Worm (Caenorhabditis elegans) whole organism, young adult: Measurements from ENCODE around the gene plep-1.

ENCODE experiments used
- B0336.3 ChIP-seq: fragments of 200-800 bp; sonication (Bioruptor generic); IDR thresholded peaks from 2 replicates; pipeline ENCODE4 v1.3.6; 2022; ENCODE audit warnings: missing genetic modification characterization, missing compliant biosample characterization
- F23B12.7 ChIP-seq: sonication (generic microtip); optimal IDR thresholded peaks from 2 replicates; lab custom pipeline; 2017; ENCODE audit warnings: missing genetic modification characterization, mild to moderate bottlenecking, missing compliant biosample characterization, antibody characterized with exemption, moderate library complexity; ENCODE audit not compliant: insufficient read depth
- F33H1.4 ChIP-seq: fragments of 200-800 bp; sonication (Bioruptor generic); IDR thresholded peaks from 2 replicates; pipeline ENCODE4 v1.3.6; 2022; ENCODE audit warnings: missing genetic modification reagents, missing genetic modification characterization, missing compliant biosample characterization
- F52B5.7 ChIP-seq: sonication (generic microtip); optimal IDR thresholded peaks from 2 replicates; lab custom pipeline; 2016; ENCODE audit warnings: mild to moderate bottlenecking, missing genetic modification characterization, missing compliant biosample characterization
- F57A8.1 ChIP-seq: fragments of 200-800 bp; sonication (Bioruptor generic); optimal IDR thresholded peaks from 2 replicates; lab custom pipeline; 2018; ENCODE audit warnings: mild to moderate bottlenecking, missing genetic modification characterization, moderate library complexity, missing compliant biosample characterization
- T07F8.4 ChIP-seq: sonication (generic microtip); optimal IDR thresholded peaks from 2 replicates; lab custom pipeline; 2016; ENCODE audit warnings: mild to moderate bottlenecking, missing genetic modification characterization, moderate library complexity, missing compliant biosample characterization
- Y53F4B.3 ChIP-seq: fragments of 200-800 bp; sonication (Bioruptor generic); IDR thresholded peaks from 2 replicates; pipeline ENCODE4 v1.3.6; 2022; ENCODE audit warnings: missing genetic modification reagents, missing genetic modification characterization, missing compliant biosample characterization
- Y79H2A.3 ChIP-seq: fragments of 200-800 bp; sonication (Bioruptor generic); conservative IDR thresholded peaks from 2 replicates; pipeline ENCODE4 v1.3.6; 2022; ENCODE audit warnings: missing genetic modification reagents, missing genetic modification characterization, missing compliant biosample characterization
- akir-1 ChIP-seq: fragments of 200-800 bp; sonication (Bioruptor generic); optimal IDR thresholded peaks from 2 replicates; lab custom pipeline; 2018; ENCODE audit warnings: mild to moderate bottlenecking, missing genetic modification characterization, moderate library complexity, missing compliant biosample characterization
- attf-5 ChIP-seq: fragments of 200-800 bp; sonication (Bioruptor generic); optimal IDR thresholded peaks from 2 replicates; lab custom pipeline; 2018; ENCODE audit warnings: mild to moderate bottlenecking, missing genetic modification characterization, missing compliant biosample characterization
- attf-6 ChIP-seq: fragments of 200-800 bp; sonication (Bioruptor generic); IDR thresholded peaks from 2 replicates; pipeline ENCODE4 v1.3.6; 2022; ENCODE audit warnings: missing genetic modification reagents, missing genetic modification characterization, missing compliant biosample characterization
- ccch-3 ChIP-seq: fragments of 200-800 bp; sonication (Bioruptor generic); optimal IDR thresholded peaks from 2 replicates; lab custom pipeline; 2018; ENCODE audit warnings: mild to moderate bottlenecking, missing genetic modification characterization, missing compliant biosample characterization
- ceh-40 ChIP-seq: fragments of 200-800 bp; sonication (Bioruptor generic); IDR thresholded peaks from 2 replicates; pipeline ENCODE4 v1.3.6; 2022; ENCODE audit warnings: missing genetic modification characterization, missing compliant biosample characterization
- chd-7 ChIP-seq: sonication (generic microtip); optimal IDR thresholded peaks from 2 replicates; lab custom pipeline; 2016; ENCODE audit warnings: mild to moderate bottlenecking, missing genetic modification characterization, moderate library complexity, missing compliant biosample characterization
- egl-18 ChIP-seq: fragments of 200-800 bp; sonication (Bioruptor generic); IDR thresholded peaks from 2 replicates; pipeline ENCODE4 v1.3.6; 2022; ENCODE audit warnings: missing genetic modification reagents, missing genetic modification characterization, missing compliant biosample characterization
- egl-44 ChIP-seq: fragments of 200-800 bp; sonication (Bioruptor generic); IDR thresholded peaks from 2 replicates; pipeline ENCODE4 v1.3.6; 2022; ENCODE audit warnings: missing genetic modification reagents, missing genetic modification characterization, missing compliant biosample characterization
- ets-4 ChIP-seq: fragments of 200-800 bp; sonication (Bioruptor generic); optimal IDR thresholded peaks from 2 replicates; lab custom pipeline; 2018; ENCODE audit warnings: mild to moderate bottlenecking, missing genetic modification characterization, missing compliant biosample characterization
- him-1 ChIP-seq: sonication (generic microtip); optimal IDR thresholded peaks from 2 replicates; lab custom pipeline; 2016; ENCODE audit warnings: missing genotype, missing genetic modification reagents, missing genetic modification characterization, missing compliant biosample characterization
- hlh-26 ChIP-seq: fragments of 200-800 bp; sonication (Bioruptor generic); conservative IDR thresholded peaks from 2 replicates; pipeline ENCODE4 v1.3.6; 2022; ENCODE audit warnings: missing genetic modification reagents, missing genetic modification characterization, missing compliant biosample characterization
- let-607 ChIP-seq, 2 experiments: fragments of 200-800 bp in 1 of 2; sonication (Bioruptor generic) in 1 of 2; sonication (generic microtip) in 1 of 2; optimal IDR thresholded peaks; 2 replicates each; lab custom pipeline; 2016 to 2018; ENCODE audit warnings: mild to moderate bottlenecking in 2 of 2, missing compliant biosample characterization in 2 of 2, missing genetic modification characterization in 2 of 2, moderate library complexity in 2 of 2, missing genotype in 1 of 2
- lin-26 ChIP-seq: fragments of 200-800 bp; sonication (Bioruptor generic); IDR thresholded peaks from 2 replicates; pipeline ENCODE4 v1.3.6; 2022; ENCODE audit warnings: missing genetic modification reagents, missing genetic modification characterization, missing compliant biosample characterization
- lin-40 ChIP-seq: sonication (generic microtip); optimal IDR thresholded peaks from 2 replicates; lab custom pipeline; 2016; ENCODE audit warnings: missing genetic modification characterization, mild to moderate bottlenecking, missing compliant biosample characterization, missing genotype, missing genetic modification reagents
- madf-6 ChIP-seq: fragments of 200-800 bp; sonication (Bioruptor generic); IDR thresholded peaks from 2 replicates; pipeline ENCODE4 v1.3.6; 2022; ENCODE audit warnings: missing genetic modification reagents, missing genetic modification characterization, missing compliant biosample characterization
- mxl-1 ChIP-seq: sonication (generic microtip); optimal IDR thresholded peaks from 2 replicates; lab custom pipeline; 2016; ENCODE audit warnings: missing genetic modification characterization, missing compliant biosample characterization
- nfya-1 ChIP-seq: sonication (generic microtip); optimal IDR thresholded peaks from 2 replicates; lab custom pipeline; 2017; ENCODE audit warnings: antibody characterized with exemption, missing compliant biosample characterization, missing genetic modification characterization, borderline replicate concordance; ENCODE audit not compliant: insufficient read depth
- nfya-2 ChIP-seq: fragments of 200-800 bp; sonication (Bioruptor generic); IDR thresholded peaks from 2 replicates; pipeline ENCODE4 v1.3.6; 2022; ENCODE audit warnings: missing genetic modification reagents, missing genetic modification characterization, missing compliant biosample characterization
- nhr-120 ChIP-seq: fragments of 200-800 bp; sonication (Bioruptor generic); IDR thresholded peaks from 2 replicates; pipeline ENCODE4 v1.3.6; 2022; ENCODE audit warnings: missing genetic modification characterization, missing compliant biosample characterization
- nhr-179 ChIP-seq: sonication (generic microtip); optimal IDR thresholded peaks from 2 replicates; lab custom pipeline; 2016; ENCODE audit warnings: mild to moderate bottlenecking, missing genetic modification characterization, missing compliant biosample characterization
- pha-4 ChIP-seq: fragments of 150-350 bp; sonication (generic microtip); optimal IDR thresholded peaks from 2 replicates; lab custom pipeline; 2014; ENCODE audit warnings: missing biosample characterization, missing genetic modification reagents, missing genetic modification characterization
- repo-1 ChIP-seq: sonication (generic microtip); optimal IDR thresholded peaks from 2 replicates; lab custom pipeline; 2017; ENCODE audit warnings: mild to moderate bottlenecking, missing genetic modification characterization, missing compliant biosample characterization
- snpc-1.3 ChIP-seq: sonication (generic microtip); optimal IDR thresholded peaks from 2 replicates; lab custom pipeline; 2017; ENCODE audit warnings: missing genetic modification characterization, mild to moderate bottlenecking, missing compliant biosample characterization, antibody characterized with exemption, moderate library complexity, missing genotype, missing genetic modification reagents; ENCODE audit not compliant: insufficient read depth
- snpc-4 ChIP-seq, 5 experiments: fragments of 150-350 bp in 1 of 5; sonication (generic microtip) in 4 of 5; optimal IDR thresholded peaks; 2 replicates each; lab custom pipeline; 2014 to 2018; ENCODE audit warnings: missing genetic modification characterization in 5 of 5, missing biosample characterization in 3 of 5, antibody characterized with exemption in 2 of 5, mild to moderate bottlenecking in 2 of 5, missing compliant biosample characterization in 2 of 5, missing genotype in 2 of 5, moderate library complexity in 2 of 5, missing genetic modification reagents in 1 of 5
- tbx-9 ChIP-seq: sonication (generic microtip); optimal IDR thresholded peaks from 2 replicates; lab custom pipeline; 2016; ENCODE audit warnings: borderline replicate concordance, missing genetic modification characterization, inconsistent platforms, missing compliant biosample characterization
- tlf-1 ChIP-seq: fragments of 200-800 bp; sonication (Bioruptor generic); optimal IDR thresholded peaks from 2 replicates; lab custom pipeline; 2018; ENCODE audit warnings: mild to moderate bottlenecking, missing genetic modification characterization, missing compliant biosample characterization
- xnd-1 ChIP-seq: sonication (generic microtip); optimal IDR thresholded peaks from 2 replicates; lab custom pipeline; 2016; ENCODE audit warnings: missing genotype, missing genetic modification reagents, missing genetic modification characterization, missing compliant biosample characterization
- zim-3 ChIP-seq: sonication (generic microtip); optimal IDR thresholded peaks from 2 replicates; lab custom pipeline; 2017; ENCODE audit warnings: mild to moderate bottlenecking, missing genetic modification characterization, moderate library complexity, missing compliant biosample characterization
- ztf-26 ChIP-seq: sonication (generic microtip); optimal IDR thresholded peaks from 2 replicates; lab custom pipeline; 2017; ENCODE audit warnings: missing genetic modification characterization, missing compliant biosample characterization
- ztf-3 ChIP-seq: fragments of 200-800 bp; sonication (Bioruptor generic); optimal IDR thresholded peaks from 2 replicates; lab custom pipeline; 2018; ENCODE audit warnings: mild to moderate bottlenecking, missing genetic modification characterization, missing compliant biosample characterization

plep-1 gene

ce11 chrII:4312115-4312514 is at the start of gene plep-1:
Gene plep-1, minus strand, starts transcription at chrII:4312215.
- TF ChIP-seq egl-44 (GFP tag; lab: Robert Waterston, UW): no peak
- no peak for TF ChIP-seq attf-5 (GFP tag; lab: Kevin White, UChicago)
- TF ChIP-seq ets-4 (GFP tag; lab: Kevin White, UChicago): no peak
- TF ChIP-seq attf-6: no peak
- no peak for TF ChIP-seq him-1 (tag; lab: Kevin White, UChicago)
- no peak for TF ChIP-seq F23B12.7 (tag; lab: Kevin White, UChicago)
- no peak for TF ChIP-seq ztf-3

ce11 chrII:4359219-4359618 is 47.2 kb upstream of the plep-1 start:
- no peak for TF ChIP-seq Y79H2A.3 (GFP tag; lab: Robert Waterston, UW)
- TF ChIP-seq akir-1: no peak
- no peak for TF ChIP-seq Y53F4B.3 (GFP tag; lab: Robert Waterston, UW)
- TF ChIP-seq ztf-3: no peak
- no peak for TF ChIP-seq madf-6 (GFP tag; lab: Robert Waterston, UW)
- TF ChIP-seq let-607 (tag; optimal IDR thresholded peaks at IDR 0.05; lab: Kevin White, UChicago): no peak
- TF ChIP-seq tlf-1 (GFP tag; lab: Kevin White, UChicago): no peak
- TF ChIP-seq F52B5.7 (tag; lab: Kevin White, UChicago): no peak
- no peak for TF ChIP-seq T07F8.4 (tag; lab: Kevin White, UChicago)
- TF ChIP-seq nhr-179 (tag; lab: Kevin White, UChicago): no peak
- no peak for TF ChIP-seq nfya-2 (GFP tag; lab: Robert Waterston, UW)
- no peak for TF ChIP-seq F33H1.4
- no peak for TF ChIP-seq hlh-26 (GFP tag; lab: Robert Waterston, UW)
- TF ChIP-seq chd-7: no peak
- no peak for TF ChIP-seq pha-4 (tag; lab: Kevin White, UChicago)
- TF ChIP-seq F57A8.1 (GFP tag; lab: Kevin White, UChicago): no peak
- no peak for TF ChIP-seq egl-18
- no peak for TF ChIP-seq ceh-40
- no peak for TF ChIP-seq tbx-9 (tag; lab: Kevin White, UChicago)

- TF ChIP-seq B0336.3 (GFP tag; lab: Robert Waterston, UW) (no peak), ccch-3 (GFP tag; lab: Kevin White, UChicago) (no peak), snpc-1.3 (tag; lab: Kevin White, UChicago) (no peak), mxl-1 (tag; lab: Kevin White, UChicago) (no peak), zim-3 (tag; lab: Kevin White, UChicago) (no peak), repo-1 (tag; lab: Kevin White, UChicago) (no peak), lin-26 (GFP tag; lab: Robert Waterston, UW) (no peak), snpc-4 (GFP tag; optimal IDR thresholded peaks at IDR 0.05; lab: Kevin White, UChicago) (no peak), snpc-4 (tag; optimal IDR thresholded peaks at IDR 0.05; lab: Kevin White, UChicago) (no peak), lin-40 (tag; lab: Kevin White, UChicago) (no peak), nhr-120 (GFP tag; lab: Robert Waterston, UW) (no peak), attf-5 (GFP tag; lab: Kevin White, UChicago) (no peak), nfya-1 (tag; lab: Kevin White, UChicago) (no peak), xnd-1 (tag; lab: Kevin White, UChicago) (no peak), ztf-26 (tag; lab: Kevin White, UChicago) (no peak), F33H1.4 (no peak)
Measured at ce11 chrII:4358765-4359164, 46.8 kb upstream of the plep-1 start, which contains the start of gene lat-2. Gene lat-2, plus strand, starts transcription at chrII:4359065.
